Worm (Caenorhabditis elegans): ENCODE data around the gene D2023.3.
A peak's percentile ranks its signal among the peaks of the same experiment; 100 is the strongest.

Gene D2023.3

DNA sequence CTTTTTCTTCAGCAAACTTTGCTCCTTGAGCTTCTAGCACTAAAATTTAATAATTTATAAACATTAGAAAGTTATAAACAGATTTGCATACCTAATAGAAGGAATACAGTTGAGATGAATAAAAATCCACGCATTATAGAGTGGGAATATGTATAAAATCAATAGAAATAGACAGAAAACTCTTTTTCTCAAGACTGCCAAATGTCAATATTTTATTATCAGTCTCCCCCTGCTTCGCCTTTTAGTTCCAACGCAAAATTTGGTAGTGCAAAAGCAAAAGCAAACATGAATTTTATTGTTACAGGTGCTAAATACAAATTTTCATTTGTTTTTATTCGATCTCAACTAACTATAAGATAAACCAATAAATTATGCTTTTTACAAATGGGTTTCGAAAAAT is 49.0 kb downstream of the D2023.3 start, which contains the start of gene T04F3.4:
Gene T04F3.4, minus strand, starts transcription at position 187 of the 400 bp plus-strand sequence.
- TF ChIP-seq elt-2 (tag; optimal IDR thresholded peaks at IDR 0.05) (peak; percentile 4), ceh-28 (tag; optimal IDR thresholded peaks at IDR 0.05) (peak; percentile 8), lin-15B (tag; optimal IDR thresholded peaks at IDR 0.05) (no peak), eor-1 (tag; optimal IDR thresholded peaks at IDR 0.05) (no peak), ceh-16 (tag; optimal IDR thresholded peaks at IDR 0.05) (no peak), pha-4 (tag; optimal IDR thresholded peaks at IDR 0.05) (peak; percentile 24), nhr-77 (tag; optimal IDR thresholded peaks at IDR 0.05) (no peak), unc-39 (tag; optimal IDR thresholded peaks at IDR 0.05) (no peak)

DNA sequence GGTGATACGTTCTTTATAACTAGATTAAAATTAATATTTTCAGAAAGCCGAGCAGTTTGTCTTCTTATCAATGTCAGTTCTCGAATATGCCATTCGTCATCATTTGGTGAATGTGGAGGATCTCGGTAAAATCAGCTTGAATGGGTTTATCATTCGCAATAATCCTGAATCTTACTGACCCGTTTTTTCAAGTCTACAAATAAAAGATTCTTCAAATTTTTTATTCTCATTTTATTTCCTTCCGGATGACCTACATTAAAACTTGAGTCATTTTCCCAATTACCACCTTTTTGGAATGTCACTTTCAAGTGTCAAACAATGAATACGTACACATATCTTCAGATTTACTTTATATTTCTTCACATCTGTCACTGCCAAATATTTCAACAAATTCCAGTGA is 51.5 kb downstream of the D2023.3 start, which contains the start of gene T04F3.5:
Gene T04F3.5, plus strand, starts transcription at position 301 of the 400 bp plus-strand sequence.
- TF ChIP-seq pha-4 (tag; optimal IDR thresholded peaks at IDR 0.05) = no peak
- no peak for TF ChIP-seq tbx-2 (tag; optimal IDR thresholded peaks at IDR 0.05)
- no peak for TF ChIP-seq pqm-1 (tag; optimal IDR thresholded peaks at IDR 0.05)
- no peak for TF ChIP-seq nhr-76 (tag; optimal IDR thresholded peaks at IDR 0.05)
- TF ChIP-seq nhr-25 (tag; optimal IDR thresholded peaks at IDR 0.05) = no peak
- TF ChIP-seq egl-27 (tag; optimal IDR thresholded peaks at IDR 0.05) = no peak
- TF ChIP-seq nhr-11 (tag; optimal IDR thresholded peaks at IDR 0.05) = no peak
- no peak for TF ChIP-seq nhr-237 (tag; optimal IDR thresholded peaks at IDR 0.05)
- no peak for TF ChIP-seq snpc-4 (tag; optimal IDR thresholded peaks at IDR 0.05)
- no peak for TF ChIP-seq lin-15B (tag; optimal IDR thresholded peaks at IDR 0.05)
- TF ChIP-seq nhr-28 (tag; optimal IDR thresholded peaks at IDR 0.05) = no peak
- no peak for TF ChIP-seq ceh-9 (tag; optimal IDR thresholded peaks at IDR 0.05)
- TF ChIP-seq mdl-1 (tag; optimal IDR thresholded peaks at IDR 0.05) = no peak
- no peak for TF ChIP-seq nhr-77 (tag; optimal IDR thresholded peaks at IDR 0.05)
- TF ChIP-seq ztf-11 (tag; optimal IDR thresholded peaks at IDR 0.05) = no peak
- TF ChIP-seq egl-5 (tag; optimal IDR thresholded peaks at IDR 0.05) = no peak
- TF ChIP-seq unc-62 (GFP tag; optimal IDR thresholded peaks at IDR 0.05) = no peak
- no peak for TF ChIP-seq aly-2 (tag; optimal IDR thresholded peaks at IDR 0.05)

ce11 chrV:11758635-11759034 is 53.2 kb downstream of the D2023.3 start, which contains the start of gene T04F3.3:
TSS of gene T04F3.3 (plus strand) at chrV:11758935.
- TF ChIP-seq nhr-11 (tag; optimal IDR thresholded peaks at IDR 0.05) = no peak
- no peak for TF ChIP-seq jun-1 (tag; optimal IDR thresholded peaks at IDR 0.05)
- TF ChIP-seq egl-27 (tag; optimal IDR thresholded peaks at IDR 0.05) = no peak
- TF ChIP-seq fkh-10 (GFP tag; optimal IDR thresholded peaks at IDR 0.05) = no peak
- TF ChIP-seq nhr-25 (tag; optimal IDR thresholded peaks at IDR 0.05) = no peak
- TF ChIP-seq egl-5 (tag; optimal IDR thresholded peaks at IDR 0.05) = no peak
- no peak for TF ChIP-seq nhr-237 (tag; optimal IDR thresholded peaks at IDR 0.05)
- TF ChIP-seq nhr-23 (tag; optimal IDR thresholded peaks at IDR 0.05) = no peak
- TF ChIP-seq nhr-77 (tag; optimal IDR thresholded peaks at IDR 0.05) = no peak
- TF ChIP-seq elt-3 (tag; optimal IDR thresholded peaks at IDR 0.05) = no peak
- TF ChIP-seq lsy-12 (tag; optimal IDR thresholded peaks at IDR 0.05) = no peak
- TF ChIP-seq fkh-2 (tag; optimal IDR thresholded peaks at IDR 0.05) = no peak
- TF ChIP-seq snpc-4 (tag; optimal IDR thresholded peaks at IDR 0.05) = no peak
- no peak for TF ChIP-seq pqm-1 (tag; optimal IDR thresholded peaks at IDR 0.05)

- no peak for TF ChIP-seq hmg-11 (tag; optimal IDR thresholded peaks at IDR 0.05)
- no peak for TF ChIP-seq nhr-77 (tag; optimal IDR thresholded peaks at IDR 0.05)
- no peak for TF ChIP-seq fkh-10 (GFP tag; optimal IDR thresholded peaks at IDR 0.05)
- no peak for TF ChIP-seq egl-5 (tag; optimal IDR thresholded peaks at IDR 0.05)
- TF ChIP-seq ZK546.5 (tag; optimal IDR thresholded peaks at IDR 0.05) = no peak
- no peak for TF ChIP-seq elt-1 (tag; optimal IDR thresholded peaks at IDR 0.05)
- no peak for TF ChIP-seq nhr-25 (tag; optimal IDR thresholded peaks at IDR 0.05)
- TF ChIP-seq eor-1 (tag; optimal IDR thresholded peaks at IDR 0.05) = no peak
- TF ChIP-seq unc-39 (tag; optimal IDR thresholded peaks at IDR 0.05) = no peak
- no peak for TF ChIP-seq tbx-2 (tag; optimal IDR thresholded peaks at IDR 0.05)
- TF ChIP-seq ceh-28 (tag; optimal IDR thresholded peaks at IDR 0.05) = no peak
- no peak for TF ChIP-seq mdl-1 (tag; optimal IDR thresholded peaks at IDR 0.05)
These were observed 54.5 kb downstream of the D2023.3 start, which contains the start of gene smoc-1 for ce11 chrV:11757358-11757757. TSS of gene smoc-1 (plus strand) at chrV:11757658.

DNA sequence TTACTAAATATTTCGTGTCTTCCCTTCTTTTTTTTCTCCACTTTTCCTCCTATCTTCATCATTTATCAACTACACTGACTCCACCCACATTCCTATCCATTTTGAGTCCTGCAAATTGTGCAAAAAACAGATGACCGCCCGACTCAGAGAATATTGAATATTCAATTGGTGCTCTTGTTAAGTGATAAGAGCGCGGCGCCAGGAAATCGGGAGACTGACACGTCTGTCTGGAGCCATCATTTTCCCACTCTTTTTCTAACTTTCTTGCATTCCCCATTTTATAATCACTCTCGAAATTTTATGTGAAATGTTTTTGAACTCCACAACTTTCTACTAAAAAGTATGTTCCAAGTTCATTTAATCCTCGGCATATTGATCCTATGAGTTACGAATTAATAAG is 56.0 kb downstream of the D2023.3 start:
- TF ChIP-seq unc-62 (GFP tag; optimal IDR thresholded peaks at IDR 0.05) = no peak
- TF ChIP-seq elt-3 (tag; optimal IDR thresholded peaks at IDR 0.05) = no peak
- peak; percentile 64 for TF ChIP-seq elt-2 (tag; optimal IDR thresholded peaks at IDR 0.05)
- TF ChIP-seq fos-1 (tag; optimal IDR thresholded peaks at IDR 0.05) = no peak
- no peak for TF ChIP-seq lin-15B (tag; optimal IDR thresholded peaks at IDR 0.05)
- TF ChIP-seq nhr-23 (tag; optimal IDR thresholded peaks at IDR 0.05) = no peak
- peak; percentile 7 for TF ChIP-seq pqm-1 (tag; optimal IDR thresholded peaks at IDR 0.05)
